Worm (Caenorhabditis elegans) whole organism, L2 larva: Measurements from ENCODE around the gene Y67D8B.3.
A peak's percentile ranks its signal among the peaks of the same experiment; 100 is the strongest.

Experiments used
- C34F6.9 ChIP-seq: fragments of 150-350 bp; optimal IDR thresholded peaks from 2 replicates; lab custom pipeline; 2014; ENCODE audit warnings: missing biosample characterization, missing genetic modification characterization
- F13H6.1 ChIP-seq: sonication (generic microtip); optimal IDR thresholded peaks from 2 replicates; lab custom pipeline; 2016; ENCODE audit warnings: missing genetic modification characterization, missing compliant biosample characterization
- R02D3.7 ChIP-seq: fragments of 150-350 bp; optimal IDR thresholded peaks from 2 replicates; lab custom pipeline; 2014; ENCODE audit warnings: missing biosample characterization, missing genetic modification characterization
- Y55F3AM.14 ChIP-seq: fragments of 200-800 bp; sonication (Bioruptor generic); optimal IDR thresholded peaks from 2 replicates; lab custom pipeline; 2018; ENCODE audit warnings: mild to moderate bottlenecking, missing genetic modification characterization, missing compliant biosample characterization
- ZK546.5 ChIP-seq: sonication (generic microtip); optimal IDR thresholded peaks from 2 replicates; lab custom pipeline; 2017; ENCODE audit warnings: missing biosample characterization, missing genetic modification characterization
- alr-1 ChIP-seq: fragments of 150-350 bp; optimal IDR thresholded peaks from 2 replicates; lab custom pipeline; 2014; ENCODE audit warnings: missing biosample characterization, missing genetic modification characterization
- aly-2 ChIP-seq: fragments of 150-350 bp; optimal IDR thresholded peaks from 2 replicates; lab custom pipeline; 2014; ENCODE audit warnings: missing biosample characterization, missing genetic modification characterization
- ama-1 ChIP-seq: fragments of 150-350 bp; optimal IDR thresholded peaks from 2 replicates; lab custom pipeline; 2018; ENCODE audit warnings: inconsistent platforms
- blmp-1 ChIP-seq: sonication (generic microtip); optimal IDR thresholded peaks from 2 replicates; lab custom pipeline; 2017; ENCODE audit warnings: missing genetic modification characterization, mild to moderate bottlenecking, missing compliant biosample characterization, antibody characterized with exemption, moderate library complexity; ENCODE audit not compliant: insufficient read depth
- ceh-16 ChIP-seq: fragments of 150-350 bp; optimal IDR thresholded peaks from 2 replicates; lab custom pipeline; 2014; ENCODE audit warnings: missing biosample characterization, missing genetic modification characterization
- ceh-82 ChIP-seq: fragments of 150-350 bp; optimal IDR thresholded peaks from 2 replicates; lab custom pipeline; 2014; ENCODE audit warnings: missing biosample characterization, missing genetic modification characterization
- crh-2 ChIP-seq: sonication (generic microtip); optimal IDR thresholded peaks from 2 replicates; lab custom pipeline; 2017; ENCODE audit warnings: missing biosample characterization, missing genetic modification characterization
- dmd-4 ChIP-seq: sonication (generic microtip); optimal IDR thresholded peaks from 2 replicates; lab custom pipeline; 2017; ENCODE audit warnings: missing biosample characterization, missing genetic modification characterization
- egl-27 ChIP-seq: sonication (generic microtip); optimal IDR thresholded peaks from 3 replicates; lab custom pipeline; 2017; ENCODE audit warnings: missing biosample characterization, missing genetic modification reagents, missing genetic modification characterization
- elt-1 ChIP-seq: fragments of 150-350 bp; optimal IDR thresholded peaks from 2 replicates; lab custom pipeline; 2014; ENCODE audit warnings: missing biosample characterization, missing genetic modification characterization
- elt-3 ChIP-seq: sonication (generic microtip); optimal IDR thresholded peaks from 2 replicates; lab custom pipeline; 2017; ENCODE audit warnings: missing biosample characterization, missing genetic modification characterization
- fos-1 ChIP-seq: fragments of 150-350 bp; optimal IDR thresholded peaks from 2 replicates; lab custom pipeline; 2014; ENCODE audit warnings: missing biosample characterization, missing genetic modification characterization
- gmeb-1 ChIP-seq: fragments of 150-350 bp; optimal IDR thresholded peaks from 2 replicates; lab custom pipeline; 2014; ENCODE audit warnings: missing biosample characterization, missing genetic modification characterization
- lin-11 ChIP-seq: fragments of 150-350 bp; sonication (generic microtip); optimal IDR thresholded peaks from 2 replicates; lab custom pipeline; 2014; ENCODE audit warnings: missing biosample characterization, missing genetic modification characterization, inconsistent platforms, mixed read lengths
- lin-13 ChIP-seq: fragments of 150-350 bp; optimal IDR thresholded peaks from 2 replicates; lab custom pipeline; 2014; ENCODE audit warnings: missing biosample characterization, missing genetic modification reagents, missing genetic modification characterization
- lin-39 ChIP-seq: fragments of 150-350 bp; optimal IDR thresholded peaks from 2 replicates; lab custom pipeline; 2014; ENCODE audit warnings: missing biosample characterization, missing genetic modification reagents, missing genetic modification characterization
- lsy-2 ChIP-seq, 2 experiments: fragments of 150-350 bp in 1 of 2; sonication (generic microtip) in 1 of 2; optimal IDR thresholded peaks; 2 replicates each; lab custom pipeline; 2014 to 2017; ENCODE audit warnings: missing biosample characterization in 2 of 2, missing genetic modification characterization in 2 of 2
- mab-5 ChIP-seq: fragments of 150-350 bp; optimal IDR thresholded peaks from 2 replicates; lab custom pipeline; 2014; ENCODE audit warnings: missing biosample characterization, missing genetic modification characterization
- mbf-1 ChIP-seq: sonication (generic microtip); optimal IDR thresholded peaks from 2 replicates; lab custom pipeline; 2017; ENCODE audit warnings: missing biosample characterization, missing genetic modification characterization
- mdl-1 ChIP-seq, 2 experiments: fragments of 150-350 bp in 1 of 2; sonication (generic microtip) in 1 of 2; optimal IDR thresholded peaks; 2 replicates each; lab custom pipeline; 2017; ENCODE audit warnings: missing biosample characterization in 2 of 2, missing genetic modification characterization in 2 of 2
- nhr-10 ChIP-seq: sonication (generic microtip); optimal IDR thresholded peaks from 2 replicates; lab custom pipeline; 2017; ENCODE audit warnings: missing biosample characterization, missing genetic modification characterization
- nhr-11 ChIP-seq: fragments of 150-350 bp; optimal IDR thresholded peaks from 2 replicates; lab custom pipeline; 2014; ENCODE audit warnings: missing biosample characterization, missing genetic modification characterization
- nhr-12 ChIP-seq: fragments of 150-350 bp; optimal IDR thresholded peaks from 2 replicates; lab custom pipeline; 2014; ENCODE audit warnings: missing biosample characterization, missing genetic modification characterization
- nhr-129 ChIP-seq: fragments of 150-350 bp; optimal IDR thresholded peaks from 2 replicates; lab custom pipeline; 2014; ENCODE audit warnings: missing biosample characterization, missing genetic modification characterization
- nhr-21 ChIP-seq: fragments of 150-350 bp; optimal IDR thresholded peaks from 2 replicates; lab custom pipeline; 2014; ENCODE audit warnings: missing biosample characterization, missing genetic modification characterization
- nhr-23 ChIP-seq: fragments of 150-350 bp; optimal IDR thresholded peaks from 2 replicates; lab custom pipeline; 2014; ENCODE audit warnings: missing biosample characterization, missing genetic modification reagents, missing genetic modification characterization
- nhr-237 ChIP-seq: fragments of 150-350 bp; optimal IDR thresholded peaks from 2 replicates; lab custom pipeline; 2014; ENCODE audit warnings: missing biosample characterization, missing genetic modification characterization
- nhr-25 ChIP-seq: fragments of 150-350 bp; sonication (generic microtip); optimal IDR thresholded peaks from 3 replicates; lab custom pipeline; 2014; ENCODE audit warnings: missing biosample characterization, missing genetic modification characterization
- nhr-6 ChIP-seq: fragments of 150-350 bp; optimal IDR thresholded peaks from 2 replicates; lab custom pipeline; 2014; ENCODE audit warnings: missing biosample characterization, missing genetic modification characterization
- nhr-77 ChIP-seq: fragments of 150-350 bp; optimal IDR thresholded peaks from 2 replicates; lab custom pipeline; 2014; ENCODE audit warnings: missing biosample characterization, missing genetic modification characterization
- peb-1 ChIP-seq: fragments of 150-350 bp; optimal IDR thresholded peaks from 2 replicates; lab custom pipeline; 2014; ENCODE audit warnings: missing biosample characterization, missing genetic modification characterization
- sem-4 ChIP-seq: fragments of 150-350 bp; optimal IDR thresholded peaks from 2 replicates; lab custom pipeline; 2014; ENCODE audit warnings: missing biosample characterization, missing genetic modification reagents, missing genetic modification characterization
- skn-1 ChIP-seq: sonication (generic microtip); optimal IDR thresholded peaks from 2 replicates; lab custom pipeline; 2017; ENCODE audit warnings: missing biosample characterization, missing genetic modification characterization
- sma-3 ChIP-seq: sonication (generic microtip); optimal IDR thresholded peaks from 2 replicates; lab custom pipeline; 2016; ENCODE audit warnings: missing genetic modification reagents, missing genetic modification characterization, missing compliant biosample characterization
- sma-9 ChIP-seq, 2 experiments: fragments of 150-350 bp in 1 of 2; sonication (generic microtip) in 1 of 2; optimal IDR thresholded peaks; 2 replicates each; lab custom pipeline; 2014 to 2016; ENCODE audit warnings: missing genetic modification characterization in 2 of 2, mild to moderate bottlenecking in 1 of 2, missing biosample characterization in 1 of 2, missing compliant biosample characterization in 1 of 2, missing genetic modification reagents in 1 of 2, moderate library complexity in 1 of 2
- snpc-4 ChIP-seq: fragments of 150-350 bp; optimal IDR thresholded peaks from 2 replicates; lab custom pipeline; 2014; ENCODE audit warnings: missing biosample characterization, missing genetic modification characterization
- unc-39 ChIP-seq: fragments of 150-350 bp; optimal IDR thresholded peaks from 2 replicates; lab custom pipeline; 2014; ENCODE audit warnings: missing biosample characterization, missing genetic modification characterization
- unc-55 ChIP-seq: fragments of 150-350 bp; sonication (generic microtip); optimal IDR thresholded peaks from 3 replicates; lab custom pipeline; 2014; ENCODE audit warnings: missing biosample characterization, missing genetic modification reagents, missing genetic modification characterization
- unc-62 ChIP-seq: fragments of 150-350 bp; optimal IDR thresholded peaks from 2 replicates; lab custom pipeline; 2014; ENCODE audit warnings: missing biosample characterization, missing genetic modification reagents, missing genetic modification characterization
- zag-1 ChIP-seq: fragments of 150-350 bp; optimal IDR thresholded peaks from 2 replicates; lab custom pipeline; 2014; ENCODE audit warnings: missing biosample characterization, missing genetic modification characterization
- ztf-1 ChIP-seq: fragments of 200-800 bp; sonication (Bioruptor generic); conservative IDR thresholded peaks from 2 replicates; pipeline ENCODE4 v1.3.6; 2022; ENCODE audit warnings: missing genetic modification characterization, missing compliant biosample characterization
- ztf-11 ChIP-seq: sonication (generic microtip); optimal IDR thresholded peaks from 2 replicates; lab custom pipeline; 2017; ENCODE audit warnings: missing biosample characterization, missing genetic modification characterization
- ztf-4 ChIP-seq: fragments of 150-350 bp; optimal IDR thresholded peaks from 2 replicates; lab custom pipeline; 2014; ENCODE audit warnings: missing biosample characterization, missing genetic modification characterization

The Y67D8B.3 gene

ce11 chrIV:3233429-3233885 lies 31.4 kb upstream of the Y67D8B.3 start:
- TF ChIP-seq lin-39 (tag; lab: Kevin White, UChicago) (no peak), lin-13 (GFP tag; lab: Kevin White, UChicago) (no peak), mdl-1 (tag; optimal IDR thresholded peaks at IDR 0.05; lab: Kevin White, UChicago) (no peak), unc-62 (GFP tag; lab: Kevin White, UChicago) (no peak), ceh-82 (tag; lab: Kevin White, UChicago) (no peak), zag-1 (tag; lab: Kevin White, UChicago) (no peak), dmd-4 (no peak), peb-1 (tag; lab: Kevin White, UChicago) (no peak), nhr-129 (tag; lab: Kevin White, UChicago) (peak; percentile 65), blmp-1 (peak; percentile 30), snpc-4 (tag; lab: Kevin White, UChicago) (peak; percentile 48), ama-1 (lab: Kevin White, UChicago) (peak; percentile 2), nhr-237 (tag; lab: Kevin White, UChicago) (no peak), elt-1 (tag; lab: Kevin White, UChicago) (no peak), nhr-6 (tag; lab: Kevin White, UChicago) (peak; percentile 44), nhr-11 (tag; lab: Kevin White, UChicago) (no peak), C34F6.9 (tag; lab: Kevin White, UChicago) (no peak), fos-1 (tag; lab: Kevin White, UChicago) (no peak), ztf-1 (no peak), crh-2 (tag; lab: Kevin White, UChicago) (peak; percentile 62), unc-55 (GFP tag; lab: Kevin White, UChicago) (no peak), ztf-4 (no peak), sma-9 (GFP tag; optimal IDR thresholded peaks at IDR 0.05; lab: Kevin White, UChicago) (peak; percentile 68), sma-9 (tag; optimal IDR thresholded peaks at IDR 0.05; lab: Kevin White, UChicago) (no peak), gmeb-1 (tag; lab: Kevin White, UChicago) (peak; percentile 51), nhr-23 (tag; lab: Kevin White, UChicago) (no peak), nhr-77 (tag; lab: Kevin White, UChicago) (no peak), sem-4 (tag; lab: Kevin White, UChicago) (peak; percentile 25), alr-1 (tag; lab: Kevin White, UChicago) (no peak), aly-2 (no peak), nhr-21 (peak; percentile 74), lsy-2 (tag; optimal IDR thresholded peaks at IDR 0.05; lab: Kevin White, UChicago) (peak in 1 of 2 experiments; percentile 52), ZK546.5 (tag; lab: Kevin White, UChicago) (no peak), F13H6.1 (tag; lab: Kevin White, UChicago) (peak; percentile 61), egl-27 (tag; lab: Kevin White, UChicago) (no peak), mab-5 (tag; lab: Kevin White, UChicago) (peak; percentile 52), nhr-25 (peak; percentile 60), sma-3 (GFP tag; lab: Kevin White, UChicago) (peak; percentile 40), ztf-11 (tag; lab: Kevin White, UChicago) (no peak), nhr-10 (tag; lab: Kevin White, UChicago) (no peak), skn-1 (no peak), unc-39 (tag; lab: Kevin White, UChicago) (no peak), ceh-16 (tag; lab: Kevin White, UChicago) (peak; percentile 46), mbf-1 (no peak), lin-11 (tag; lab: Kevin White, UChicago) (no peak), elt-3 (no peak), nhr-12 (tag; lab: Kevin White, UChicago) (no peak), Y55F3AM.14 (GFP tag; lab: Kevin White, UChicago) (no peak), R02D3.7 (no peak)
